Fruit fly (Drosophila melanogaster) Kc167 (cell line): ENCODE measurements around the gene HemK1.

Source experiments
- Myc ChIP-seq: fragments of >200 bp; optimal IDR thresholded peaks from 2 replicates; lab custom pipeline; 2017; ENCODE audit warnings: missing external identifiers
- Sin3A ChIP-seq: fragments of >200 bp; optimal IDR thresholded peaks from 2 replicates; lab custom pipeline; 2018; ENCODE audit warnings: missing external identifiers
- psq ChIP-seq: fragments of >200 bp; optimal IDR thresholded peaks from 2 replicates; lab custom pipeline; 2017; ENCODE audit warnings: missing external identifiers
- ttk ChIP-seq: sonication (Bioruptor generic); optimal IDR thresholded peaks from 2 replicates; lab custom pipeline; 2017; ENCODE audit warnings: missing external identifiers

- TF ChIP-seq Myc (lab: Kevin White, UChicago): no peak
- TF ChIP-seq psq (lab: Kevin White, UChicago): no peak
- no peak for TF ChIP-seq Sin3A (lab: Kevin White, UChicago)
- no peak for TF ChIP-seq ttk (lab: Kevin White, UChicago)
Observed at dm6 chr2L:6503724-6504037, 36.2 kb upstream of the HemK1 start.
